Worm (Caenorhabditis elegans) whole organism, young adult: ENCODE data around the gene DH11.5.
A peak's percentile ranks its signal among the peaks of the same experiment; 100 is the strongest.

Source experiments
- B0261.1 ChIP-seq: sonication (generic microtip); optimal IDR thresholded peaks from 2 replicates; lab custom pipeline; 2016; ENCODE audit warnings: mild to moderate bottlenecking, missing genetic modification characterization, moderate library complexity, missing compliant biosample characterization
- C17E4.6 ChIP-seq: fragments of 200-800 bp; sonication (Bioruptor generic); IDR thresholded peaks from 2 replicates; pipeline ENCODE4 v1.3.6; 2022; ENCODE audit warnings: missing genetic modification reagents, missing genetic modification characterization, missing compliant biosample characterization
- D2030.7 ChIP-seq: fragments of 200-800 bp; sonication (Bioruptor generic); IDR thresholded peaks from 2 replicates; pipeline ENCODE4 v1.3.6; 2022; ENCODE audit warnings: missing genetic modification reagents, missing genetic modification characterization, missing compliant biosample characterization
- F22D6.2 ChIP-seq: sonication (generic microtip); optimal IDR thresholded peaks from 2 replicates; lab custom pipeline; 2016; ENCODE audit warnings: mild to moderate bottlenecking, missing genetic modification characterization, missing compliant biosample characterization
- F39B2.1 ChIP-seq: fragments of 200-800 bp; sonication (Bioruptor generic); IDR thresholded peaks from 2 replicates; pipeline ENCODE4 v1.3.6; 2022; ENCODE audit warnings: missing genetic modification reagents, missing genetic modification characterization, missing compliant biosample characterization
- F52B5.7 ChIP-seq: sonication (generic microtip); optimal IDR thresholded peaks from 2 replicates; lab custom pipeline; 2016; ENCODE audit warnings: mild to moderate bottlenecking, missing genetic modification characterization, missing compliant biosample characterization
- F55B11.4 ChIP-seq: sonication (generic microtip); optimal IDR thresholded peaks from 2 replicates; lab custom pipeline; 2016; ENCODE audit warnings: missing compliant biosample characterization, missing genetic modification characterization, borderline replicate concordance; ENCODE audit not compliant: insufficient read depth
- K12H6.12 ChIP-seq: fragments of 200-800 bp; sonication (Bioruptor generic); optimal IDR thresholded peaks from 2 replicates; lab custom pipeline; 2018; ENCODE audit warnings: mild to moderate bottlenecking, missing genetic modification characterization, missing compliant biosample characterization
- T07F8.4 ChIP-seq: sonication (generic microtip); optimal IDR thresholded peaks from 2 replicates; lab custom pipeline; 2016; ENCODE audit warnings: mild to moderate bottlenecking, missing genetic modification characterization, moderate library complexity, missing compliant biosample characterization
- T26A5.8 ChIP-seq: sonication (generic microtip); optimal IDR thresholded peaks from 2 replicates; lab custom pipeline; 2016; ENCODE audit warnings: missing genetic modification characterization, missing compliant biosample characterization
- Y53F4B.3 ChIP-seq: fragments of 200-800 bp; sonication (Bioruptor generic); IDR thresholded peaks from 2 replicates; pipeline ENCODE4 v1.3.6; 2022; ENCODE audit warnings: missing genetic modification reagents, missing genetic modification characterization, missing compliant biosample characterization
- Y67H2A.10 ChIP-seq: fragments of 200-800 bp; sonication (Bioruptor generic); conservative IDR thresholded peaks from 2 replicates; pipeline ENCODE4 v1.3.6; 2022; ENCODE audit warnings: missing genetic modification reagents, missing genetic modification characterization, missing compliant biosample characterization
- Y79H2A.3 ChIP-seq: fragments of 200-800 bp; sonication (Bioruptor generic); conservative IDR thresholded peaks from 2 replicates; pipeline ENCODE4 v1.3.6; 2022; ENCODE audit warnings: missing genetic modification reagents, missing genetic modification characterization, missing compliant biosample characterization
- ama-1 ChIP-seq, 3 experiments: fragments of 150-350 bp in 1 of 3; sonication (generic microtip) in 2 of 3; optimal IDR thresholded peaks; 2 replicates each; lab custom pipeline; 2014 to 2018; ENCODE audit warnings: missing biosample characterization in 2 of 3, missing genetic modification characterization in 2 of 3, missing genetic modification reagents in 2 of 3
- atf-7 ChIP-seq: sonication (generic microtip); optimal IDR thresholded peaks from 2 replicates; lab custom pipeline; 2017; ENCODE audit warnings: mild to moderate bottlenecking, missing genetic modification characterization, missing compliant biosample characterization
- ccch-3 ChIP-seq: fragments of 200-800 bp; sonication (Bioruptor generic); optimal IDR thresholded peaks from 2 replicates; lab custom pipeline; 2018; ENCODE audit warnings: mild to moderate bottlenecking, missing genetic modification characterization, missing compliant biosample characterization
- cebp-2 ChIP-seq: fragments of 200-800 bp; sonication (Bioruptor generic); IDR thresholded peaks from 2 replicates; pipeline ENCODE4 v1.3.6; 2022; ENCODE audit warnings: missing genetic modification characterization, missing compliant biosample characterization
- ceh-40 ChIP-seq: fragments of 200-800 bp; sonication (Bioruptor generic); IDR thresholded peaks from 2 replicates; pipeline ENCODE4 v1.3.6; 2022; ENCODE audit warnings: missing genetic modification characterization, missing compliant biosample characterization
- ceh-79 ChIP-seq: sonication (generic microtip); optimal IDR thresholded peaks from 2 replicates; lab custom pipeline; 2017; ENCODE audit warnings: mild to moderate bottlenecking, missing genetic modification characterization, missing compliant biosample characterization
- ceh-91 ChIP-seq: fragments of 200-800 bp; sonication (Bioruptor generic); IDR thresholded peaks from 2 replicates; pipeline ENCODE4 v1.3.6; 2022; ENCODE audit warnings: missing genetic modification reagents, missing genetic modification characterization, missing compliant biosample characterization
- die-1 ChIP-seq: sonication (generic microtip); optimal IDR thresholded peaks from 2 replicates; lab custom pipeline; 2016; ENCODE audit warnings: missing genotype, mild to moderate bottlenecking, missing genetic modification characterization, missing compliant biosample characterization
- dox-1 ChIP-seq: fragments of 200-800 bp; sonication (Bioruptor generic); IDR thresholded peaks from 2 replicates; pipeline ENCODE4 v1.3.6; 2022; ENCODE audit warnings: missing genetic modification reagents, missing genetic modification characterization, missing compliant biosample characterization
- efl-1 ChIP-seq: fragments of 150-350 bp; optimal IDR thresholded peaks from 2 replicates; lab custom pipeline; 2014; ENCODE audit warnings: missing biosample characterization, missing genetic modification reagents, missing genetic modification characterization
- egl-44 ChIP-seq: fragments of 200-800 bp; sonication (Bioruptor generic); IDR thresholded peaks from 2 replicates; pipeline ENCODE4 v1.3.6; 2022; ENCODE audit warnings: missing genetic modification reagents, missing genetic modification characterization, missing compliant biosample characterization
- ets-4 ChIP-seq: fragments of 200-800 bp; sonication (Bioruptor generic); optimal IDR thresholded peaks from 2 replicates; lab custom pipeline; 2018; ENCODE audit warnings: mild to moderate bottlenecking, missing genetic modification characterization, missing compliant biosample characterization
- gei-17 ChIP-seq: fragments of 200-800 bp; sonication (Bioruptor generic); optimal IDR thresholded peaks from 2 replicates; lab custom pipeline; 2018; ENCODE audit warnings: mild to moderate bottlenecking, missing genetic modification characterization, missing compliant biosample characterization
- hlh-12 ChIP-seq: sonication (generic microtip); optimal IDR thresholded peaks from 2 replicates; lab custom pipeline; 2016; ENCODE audit warnings: missing genetic modification characterization, missing compliant biosample characterization
- hlh-26 ChIP-seq: fragments of 200-800 bp; sonication (Bioruptor generic); conservative IDR thresholded peaks from 2 replicates; pipeline ENCODE4 v1.3.6; 2022; ENCODE audit warnings: missing genetic modification reagents, missing genetic modification characterization, missing compliant biosample characterization
- hmg-1.2 ChIP-seq: fragments of 200-800 bp; sonication (Bioruptor generic); IDR thresholded peaks from 2 replicates; pipeline ENCODE4 v1.3.6; 2022; ENCODE audit warnings: missing genetic modification reagents, missing genetic modification characterization, missing compliant biosample characterization
- let-526 ChIP-seq: fragments of 200-800 bp; sonication (Bioruptor generic); IDR thresholded peaks from 2 replicates; pipeline ENCODE4 v1.3.6; 2022; ENCODE audit warnings: missing genetic modification reagents, missing genetic modification characterization, missing compliant biosample characterization
- let-607 ChIP-seq, 2 experiments: fragments of 200-800 bp in 1 of 2; sonication (Bioruptor generic) in 1 of 2; sonication (generic microtip) in 1 of 2; optimal IDR thresholded peaks; 2 replicates each; lab custom pipeline; 2016 to 2018; ENCODE audit warnings: mild to moderate bottlenecking in 2 of 2, missing compliant biosample characterization in 2 of 2, missing genetic modification characterization in 2 of 2, moderate library complexity in 2 of 2, missing genotype in 1 of 2
- lin-26 ChIP-seq: fragments of 200-800 bp; sonication (Bioruptor generic); IDR thresholded peaks from 2 replicates; pipeline ENCODE4 v1.3.6; 2022; ENCODE audit warnings: missing genetic modification reagents, missing genetic modification characterization, missing compliant biosample characterization
- lin-40 ChIP-seq: sonication (generic microtip); optimal IDR thresholded peaks from 2 replicates; lab custom pipeline; 2016; ENCODE audit warnings: missing genetic modification characterization, mild to moderate bottlenecking, missing compliant biosample characterization, missing genotype, missing genetic modification reagents
- lsl-1 ChIP-seq: fragments of 200-800 bp; sonication (Bioruptor generic); optimal IDR thresholded peaks from 2 replicates; lab custom pipeline; 2018; ENCODE audit warnings: mild to moderate bottlenecking, missing genetic modification characterization, moderate library complexity, missing compliant biosample characterization
- madf-10 ChIP-seq: sonication (generic microtip); optimal IDR thresholded peaks from 2 replicates; lab custom pipeline; 2016; ENCODE audit warnings: mild to moderate bottlenecking, missing genetic modification characterization, missing compliant biosample characterization
- mes-4 ChIP-seq: sonication (generic microtip); optimal IDR thresholded peaks from 2 replicates; lab custom pipeline; 2016; ENCODE audit warnings: missing genotype, missing genetic modification characterization, missing compliant biosample characterization
- nfya-2 ChIP-seq: fragments of 200-800 bp; sonication (Bioruptor generic); IDR thresholded peaks from 2 replicates; pipeline ENCODE4 v1.3.6; 2022; ENCODE audit warnings: missing genetic modification reagents, missing genetic modification characterization, missing compliant biosample characterization
- pbrm-1 ChIP-seq: fragments of 200-800 bp; sonication (Bioruptor generic); IDR thresholded peaks from 2 replicates; pipeline ENCODE4 v1.3.6; 2022; ENCODE audit warnings: missing genetic modification reagents, missing genetic modification characterization, missing compliant biosample characterization
- pha-4 ChIP-seq: fragments of 150-350 bp; sonication (generic microtip); optimal IDR thresholded peaks from 2 replicates; lab custom pipeline; 2014; ENCODE audit warnings: missing biosample characterization, missing genetic modification reagents, missing genetic modification characterization
- rcor-1 ChIP-seq: fragments of 200-800 bp; sonication (Bioruptor generic); IDR thresholded peaks from 2 replicates; pipeline ENCODE4 v1.3.6; 2022; ENCODE audit warnings: missing genetic modification reagents, missing genetic modification characterization, missing compliant biosample characterization
- rec-8 ChIP-seq, 2 experiments: sonication (generic microtip); optimal IDR thresholded peaks; 2 replicates each; lab custom pipeline; 2016; ENCODE audit warnings: mild to moderate bottlenecking in 2 of 2, missing genetic modification characterization in 2 of 2, missing genetic modification reagents in 2 of 2, missing genotype in 2 of 2, missing biosample characterization in 1 of 2, missing compliant biosample characterization in 1 of 2, moderate library complexity in 1 of 2
- snpc-1.3 ChIP-seq: sonication (generic microtip); optimal IDR thresholded peaks from 2 replicates; lab custom pipeline; 2017; ENCODE audit warnings: missing genetic modification characterization, mild to moderate bottlenecking, missing compliant biosample characterization, antibody characterized with exemption, moderate library complexity, missing genotype, missing genetic modification reagents; ENCODE audit not compliant: insufficient read depth
- snpc-3.4 ChIP-seq: sonication (generic microtip); optimal IDR thresholded peaks from 2 replicates; lab custom pipeline; 2017; ENCODE audit warnings: missing genetic modification characterization, mild to moderate bottlenecking, missing compliant biosample characterization, antibody characterized with exemption, moderate library complexity, missing genotype, missing genetic modification reagents
- tbp1 ChIP-seq: fragments of 200-800 bp; sonication (Bioruptor generic); optimal IDR thresholded peaks from 2 replicates; lab custom pipeline; 2018; ENCODE audit warnings: mild to moderate bottlenecking, missing genetic modification characterization, missing compliant biosample characterization
- tbx-9 ChIP-seq: sonication (generic microtip); optimal IDR thresholded peaks from 2 replicates; lab custom pipeline; 2016; ENCODE audit warnings: borderline replicate concordance, missing genetic modification characterization, inconsistent platforms, missing compliant biosample characterization
- unc-130 ChIP-seq: sonication (generic microtip); optimal IDR thresholded peaks from 2 replicates; lab custom pipeline; 2016; ENCODE audit warnings: missing genetic modification reagents, missing genetic modification characterization, missing compliant biosample characterization
- zim-3 ChIP-seq: sonication (generic microtip); optimal IDR thresholded peaks from 2 replicates; lab custom pipeline; 2017; ENCODE audit warnings: mild to moderate bottlenecking, missing genetic modification characterization, moderate library complexity, missing compliant biosample characterization
- ztf-25 ChIP-seq: fragments of 200-800 bp; sonication (Bioruptor generic); IDR thresholded peaks from 2 replicates; pipeline ENCODE4 v1.3.6; 2022; ENCODE audit warnings: missing genetic modification reagents, missing genetic modification characterization, missing compliant biosample characterization

DH11.5 gene

DNA sequence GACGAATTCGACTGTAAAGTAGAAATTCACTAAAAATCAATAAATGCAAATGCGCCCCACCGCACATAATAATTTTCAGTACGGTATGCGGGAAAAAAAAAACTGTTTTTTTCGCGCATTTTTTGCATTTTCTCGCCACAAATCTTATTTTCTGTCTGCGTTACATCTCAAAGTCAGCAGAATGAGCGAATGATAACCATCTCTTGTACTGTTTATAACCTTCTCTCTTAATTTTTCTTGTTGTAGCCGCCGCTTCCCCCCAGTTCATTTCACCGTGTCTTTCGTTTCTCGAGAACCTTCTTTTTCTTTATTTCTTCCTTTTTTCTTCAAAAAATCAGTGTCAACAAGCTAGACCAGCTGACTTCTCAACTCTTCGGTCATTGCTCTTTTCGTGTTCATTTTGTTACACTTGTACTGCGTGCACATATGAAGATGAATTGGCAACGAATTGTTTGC, 39.1 kb downstream of the DH11.5 start (continued):
- TF ChIP-seq lin-40 (peak; percentile 31), F55B11.4 (tag; lab: Kevin White, UChicago) (no peak), ceh-91 (GFP tag; lab: Robert Waterston, UW) (peak; percentile 95), atf-7 (no peak), efl-1 (peak; percentile 97), F52B5.7 (tag; lab: Kevin White, UChicago) (no peak), hlh-26 (no peak), rec-8 (tag; optimal IDR thresholded peaks at IDR 0.05; lab: Kevin White, UChicago) (no peak), rcor-1 (GFP tag; lab: Robert Waterston, UW) (peak; percentile 87), ets-4 (GFP tag; lab: Kevin White, UChicago) (no peak), tbp1 (GFP tag; lab: Kevin White, UChicago) (peak; percentile 50), T26A5.8 (tag; lab: Kevin White, UChicago) (no peak), die-1 (tag; lab: Kevin White, UChicago) (peak; percentile 20), D2030.7 (GFP tag; lab: Robert Waterston, UW) (peak; percentile 92), nfya-2 (no peak), ztf-25 (GFP tag; lab: Robert Waterston, UW) (no peak), let-526 (GFP tag; lab: Robert Waterston, UW) (no peak), ccch-3 (GFP tag; lab: Kevin White, UChicago) (no peak), Y67H2A.10 (GFP tag; lab: Robert Waterston, UW) (peak; percentile 77; the same call in 1 of the 2 replicates), pbrm-1 (GFP tag; lab: Robert Waterston, UW) (peak; percentile 51; the same call in 1 of the 2 replicates), unc-130 (GFP tag; lab: Kevin White, UChicago) (peak; percentile 74), snpc-3.4 (tag; lab: Kevin White, UChicago) (peak; percentile 92), B0261.1 (no peak), C17E4.6 (GFP tag; lab: Robert Waterston, UW) (peak; percentile 73; the same call in 1 of the 2 replicates), zim-3 (tag; lab: Kevin White, UChicago) (no peak), gei-17 (GFP tag; lab: Kevin White, UChicago) (no peak), egl-44 (GFP tag; lab: Robert Waterston, UW) (0 out of 2 replicates have a peak, but pooled peaks have one; percentile 14), hlh-12 (tag; lab: Kevin White, UChicago) (no peak), lsl-1 (GFP tag; lab: Kevin White, UChicago) (peak; percentile 90), F22D6.2 (tag; lab: Kevin White, UChicago) (no peak), cebp-2 (no peak), K12H6.12 (tag; lab: Kevin White, UChicago) (peak; percentile 47), Y53F4B.3 (GFP tag; lab: Robert Waterston, UW) (no peak), hmg-1.2 (peak; percentile 64), madf-10 (tag; lab: Kevin White, UChicago) (no peak), tbx-9 (no peak), dox-1 (GFP tag; lab: Robert Waterston, UW) (peak; percentile 88), pha-4 (tag; lab: Kevin White, UChicago) (peak; percentile 14), ceh-40 (GFP tag; lab: Robert Waterston, UW) (no peak), snpc-1.3 (tag; lab: Kevin White, UChicago) (no peak), ama-1 (optimal IDR thresholded peaks at IDR 0.05; lab: Kevin White, UChicago) (no peak), ama-1 (GFP tag; optimal IDR thresholded peaks at IDR 0.05; lab: Kevin White, UChicago) (no peak), lin-26 (no peak), F39B2.1 (GFP tag; lab: Robert Waterston, UW) (no peak), ceh-79 (tag; lab: Kevin White, UChicago) (no peak), T07F8.4 (no peak), mes-4 (tag; lab: Kevin White, UChicago) (no peak), Y79H2A.3 (GFP tag; lab: Robert Waterston, UW) (no peak), let-607 (tag; optimal IDR thresholded peaks at IDR 0.05; lab: Kevin White, UChicago) (no peak)
